Fruit fly (Drosophila melanogaster) whole organism, prepupa: Measurements from ENCODE around the gene CG14659.

Source experiments
- Blimp-1 ChIP-seq: fragments of 200-800 bp; sonication (Bioruptor generic); optimal IDR thresholded peaks from 3 replicates; lab custom pipeline; 2017; ENCODE audit warnings: missing biosample characterization, missing genetic modification characterization, mild to moderate bottlenecking, moderate library complexity, missing genetic modification reagents
- CG10631 ChIP-seq: fragments of 200-800 bp; sonication (Bioruptor generic); optimal IDR thresholded peaks from 2 replicates; lab custom pipeline; 2016; ENCODE audit warnings: missing biosample characterization, missing genetic modification characterization
- CG10669 ChIP-seq: fragments of 200-800 bp; sonication (Bioruptor generic); optimal IDR thresholded peaks from 3 replicates; lab custom pipeline; 2018; ENCODE audit warnings: missing biosample characterization, mild to moderate bottlenecking, missing genetic modification characterization, moderate library complexity
- CG11294 ChIP-seq: fragments of 200-800 bp; sonication (Bioruptor generic); IDR thresholded peaks from 2 replicates; pipeline ENCODE4 v1.3.6; 2022; ENCODE audit warnings: missing biosample characterization, missing genetic modification characterization
- CG11762 ChIP-seq: fragments of 200-800 bp; sonication (Bioruptor generic); optimal IDR thresholded peaks from 3 replicates; lab custom pipeline; 2016; ENCODE audit warnings: missing biosample characterization, missing genetic modification characterization; ENCODE audit not compliant: insufficient read depth
- CG11902 ChIP-seq: fragments of 200-800 bp; sonication (Bioruptor generic); optimal IDR thresholded peaks from 3 replicates; lab custom pipeline; 2016; ENCODE audit warnings: missing biosample characterization, missing genetic modification characterization
- CG15336 ChIP-seq: fragments of 200-800 bp; sonication (Bioruptor generic); IDR thresholded peaks from 2 replicates; pipeline ENCODE4 v1.3.6; 2022; ENCODE audit warnings: missing biosample characterization, missing genetic modification characterization
- CG1621 ChIP-seq: fragments of 200-800 bp; sonication (Bioruptor generic); optimal IDR thresholded peaks from 3 replicates; lab custom pipeline; 2018; ENCODE audit warnings: missing biosample characterization, mild to moderate bottlenecking, missing genetic modification characterization
- CG16779 ChIP-seq: fragments of 200-800 bp; sonication (Bioruptor generic); optimal IDR thresholded peaks from 3 replicates; lab custom pipeline; 2017; ENCODE audit warnings: missing biosample characterization, mild to moderate bottlenecking, missing genetic modification characterization
- CG3032 ChIP-seq: fragments of 200-800 bp; optimal IDR thresholded peaks from 2 replicates; lab custom pipeline; 2019; ENCODE audit warnings: missing biosample characterization, mild to moderate bottlenecking, missing genetic modification characterization, moderate library complexity
- CG31627 ChIP-seq: fragments of 200-800 bp; sonication (Bioruptor generic); optimal IDR thresholded peaks from 3 replicates; lab custom pipeline; 2016; ENCODE audit warnings: missing biosample characterization, missing genetic modification characterization
- CG34406 ChIP-seq: fragments of 200-800 bp; sonication (Bioruptor generic); optimal IDR thresholded peaks from 3 replicates; lab custom pipeline; 2016; ENCODE audit warnings: missing biosample characterization, missing genetic modification characterization
- CG3919 ChIP-seq: fragments of 200-800 bp; sonication (Bioruptor generic); optimal IDR thresholded peaks from 3 replicates; lab custom pipeline; 2016; ENCODE audit warnings: missing biosample characterization, missing genetic modification characterization
- CG6163 ChIP-seq: fragments of 200-800 bp; sonication (Bioruptor generic); IDR thresholded peaks from 3 replicates; pipeline ENCODE4 v1.3.6; 2022; ENCODE audit warnings: missing biosample characterization, missing genetic modification characterization
- CG6276 ChIP-seq: fragments of 200-800 bp; sonication (Bioruptor generic); optimal IDR thresholded peaks from 2 replicates; lab custom pipeline; 2017; ENCODE audit warnings: missing biosample characterization, mild to moderate bottlenecking, missing genetic modification characterization
- CG6792 ChIP-seq: fragments of 200-800 bp; sonication (Bioruptor generic); optimal IDR thresholded peaks from 3 replicates; lab custom pipeline; 2016; ENCODE audit warnings: missing biosample characterization, missing genetic modification characterization
- CG6854 ChIP-seq: fragments of 200-800 bp; sonication (Bioruptor generic); optimal IDR thresholded peaks from 2 replicates; lab custom pipeline; 2017; ENCODE audit warnings: missing biosample characterization, mild to moderate bottlenecking, missing genetic modification characterization
- CG7368 ChIP-seq: fragments of 200-800 bp; sonication (Bioruptor generic); optimal IDR thresholded peaks from 3 replicates; lab custom pipeline; 2016; ENCODE audit warnings: missing biosample characterization, missing genetic modification characterization
- CG8119 ChIP-seq: fragments of 200-800 bp; sonication (Bioruptor generic); IDR thresholded peaks from 3 replicates; pipeline ENCODE4 v1.3.6; 2022; ENCODE audit warnings: missing biosample characterization, missing genetic modification characterization
- CG8319 ChIP-seq: fragments of 200-800 bp; sonication (Bioruptor generic); optimal IDR thresholded peaks from 3 replicates; lab custom pipeline; 2016; ENCODE audit warnings: missing biosample characterization, missing genetic modification characterization
- CG8632 ChIP-seq: fragments of 200-800 bp; sonication (Bioruptor generic); optimal IDR thresholded peaks from 3 replicates; lab custom pipeline; 2016; ENCODE audit warnings: missing biosample characterization, missing genetic modification characterization
- Eip75B ChIP-seq: fragments of 200-800 bp; sonication (Bioruptor generic); optimal IDR thresholded peaks from 3 replicates; lab custom pipeline; 2016; ENCODE audit warnings: missing biosample characterization, missing genetic modification characterization
- Eip78C ChIP-seq: fragments of 200-800 bp; sonication (Bioruptor generic); peaks from one replicate; lab custom pipeline; 2016; ENCODE audit warnings: missing biosample characterization, missing genetic modification characterization
- Ets21C ChIP-seq: fragments of 200-800 bp; sonication (Bioruptor generic); optimal IDR thresholded peaks from 3 replicates; lab custom pipeline; 2016; ENCODE audit warnings: missing biosample characterization, missing genetic modification characterization
- Ets96B ChIP-seq: fragments of 200-800 bp; optimal IDR thresholded peaks from 2 replicates; lab custom pipeline; 2019; ENCODE audit warnings: missing biosample characterization, mild to moderate bottlenecking, missing genetic modification characterization, moderate library complexity
- Met ChIP-seq: fragments of 200-800 bp; sonication (Bioruptor generic); optimal IDR thresholded peaks from 3 replicates; lab custom pipeline; 2016; ENCODE audit warnings: missing biosample characterization, missing genetic modification characterization
- Sox102F ChIP-seq: fragments of 200-800 bp; sonication (Bioruptor generic); optimal IDR thresholded peaks from 2 replicates; lab custom pipeline; 2016; ENCODE audit warnings: missing biosample characterization, mild to moderate bottlenecking, missing genetic modification characterization
- Sox14 ChIP-seq: fragments of 200-800 bp; sonication (Bioruptor generic); optimal IDR thresholded peaks from 3 replicates; lab custom pipeline; 2016; ENCODE audit warnings: missing biosample characterization, missing genetic modification characterization
- Sox15 ChIP-seq: fragments of 200-800 bp; sonication (Bioruptor generic); optimal IDR thresholded peaks from 3 replicates; lab custom pipeline; 2016; ENCODE audit warnings: missing biosample characterization, missing genetic modification characterization
- acj6 ChIP-seq: fragments of 200-800 bp; sonication (Bioruptor generic); optimal IDR thresholded peaks from 3 replicates; lab custom pipeline; 2016; ENCODE audit warnings: missing biosample characterization, missing genetic modification characterization
- cyc ChIP-seq: fragments of 200-800 bp; sonication (Bioruptor generic); optimal IDR thresholded peaks from 3 replicates; lab custom pipeline; 2016; ENCODE audit warnings: missing biosample characterization, missing genetic modification characterization
- dac ChIP-seq: fragments of 200-800 bp; sonication (Bioruptor generic); optimal IDR thresholded peaks from 2 replicates; lab custom pipeline; 2017; ENCODE audit warnings: missing biosample characterization, mild to moderate bottlenecking, missing genetic modification characterization
- fd85E ChIP-seq: fragments of 200-800 bp; sonication (Bioruptor generic); optimal IDR thresholded peaks from 3 replicates; lab custom pipeline; 2016; ENCODE audit warnings: missing biosample characterization, missing genetic modification characterization
- fkh ChIP-seq: fragments of 200-800 bp; sonication (Bioruptor generic); optimal IDR thresholded peaks from 3 replicates; lab custom pipeline; 2017; ENCODE audit warnings: missing biosample characterization, mild to moderate bottlenecking, missing genetic modification characterization, moderate library complexity
- net ChIP-seq: fragments of 200-800 bp; sonication (Bioruptor generic); optimal IDR thresholded peaks from 3 replicates; lab custom pipeline; 2016; ENCODE audit warnings: missing biosample characterization, missing genetic modification characterization
- salr ChIP-seq, 2 experiments: fragments of 200-800 bp; sonication (Bioruptor generic); optimal IDR thresholded peaks; 3 replicates each; lab custom pipeline; 2016 to 2018; ENCODE audit warnings: missing biosample characterization in 2 of 2, missing genetic modification characterization in 2 of 2, mild to moderate bottlenecking in 1 of 2
- svp ChIP-seq: fragments of 200-800 bp; sonication (Bioruptor generic); peaks from one replicate; lab custom pipeline; 2016; ENCODE audit warnings: missing biosample characterization, missing genetic modification characterization
- topi ChIP-seq: fragments of 200-800 bp; sonication (Bioruptor generic); optimal IDR thresholded peaks from 3 replicates; lab custom pipeline; 2016; ENCODE audit warnings: missing biosample characterization, missing genetic modification characterization

Gene CG14659

DNA sequence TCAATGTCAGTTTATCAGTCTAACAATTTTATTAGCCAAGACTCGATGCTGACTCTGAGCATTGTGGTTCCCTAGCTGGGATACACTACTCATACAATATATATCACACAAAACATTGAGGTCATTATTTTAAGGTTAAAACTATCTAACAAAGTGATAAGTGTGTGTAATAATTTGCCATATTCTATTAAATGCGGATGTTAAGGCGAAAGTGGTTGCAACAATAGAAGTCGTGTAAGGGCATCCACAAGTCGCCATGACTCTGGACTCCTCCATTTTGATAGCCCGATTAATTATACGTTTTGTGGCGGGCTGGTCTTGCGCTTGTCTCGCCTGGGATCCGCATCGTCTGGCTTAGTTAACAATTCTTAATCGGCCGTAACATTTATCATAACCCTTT is 15.7 kb upstream of the CG14659 start:
- TF ChIP-seq CG3919 = no peak
- no peak for TF ChIP-seq CG31627 (GFP tag; lab: Kevin White, UChicago)

DNA sequence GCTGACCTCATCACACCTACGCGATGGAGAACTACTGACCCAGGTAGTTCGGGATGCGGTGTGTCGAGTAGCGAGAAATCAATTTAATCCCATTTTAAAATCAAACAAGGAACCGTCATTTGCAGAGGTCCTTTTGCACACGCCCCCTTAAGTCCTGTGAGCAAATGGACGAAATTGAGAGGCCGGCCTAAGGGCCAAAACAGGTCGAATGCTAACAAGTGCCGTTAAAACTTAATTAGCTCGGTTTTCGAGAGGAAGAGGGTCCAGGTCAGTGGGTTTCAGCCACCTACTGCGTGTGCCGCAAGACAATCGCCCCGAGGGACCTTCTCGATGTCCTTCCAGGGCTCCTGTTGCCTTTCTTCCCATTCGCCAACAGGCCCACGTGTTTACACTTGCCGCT is 15.1 kb upstream of the CG14659 start:
- TF ChIP-seq CG8632 (GFP tag; lab: Kevin White, UChicago) = no peak
- no peak for TF ChIP-seq CG11762 (GFP tag; lab: Kevin White, UChicago)
- TF ChIP-seq CG6792 (GFP tag; lab: Kevin White, UChicago) = no peak
- no peak for TF ChIP-seq CG6163 (GFP tag; lab: Robert Waterston, UW)
- no peak for TF ChIP-seq fkh (GFP tag; lab: Kevin White, UChicago)
- no peak for TF ChIP-seq CG11294 (GFP tag; lab: Robert Waterston, UW)
- TF ChIP-seq CG34406 (GFP tag; lab: Kevin White, UChicago) = no peak
- no peak for TF ChIP-seq CG6276 (GFP tag; lab: Kevin White, UChicago)
- no peak for TF ChIP-seq Blimp-1 (GFP tag; lab: Kevin White, UChicago)
- TF ChIP-seq CG31627 (GFP tag; lab: Kevin White, UChicago) = no peak
- TF ChIP-seq CG6854 (GFP tag; lab: Kevin White, UChicago) = no peak
- TF ChIP-seq topi (GFP tag; lab: Kevin White, UChicago) = no peak
- TF ChIP-seq CG15336 (GFP tag; lab: Robert Waterston, UW) = no peak
- no peak for TF ChIP-seq Eip75B (GFP tag; lab: Kevin White, UChicago)
- no peak for TF ChIP-seq CG8319 (GFP tag; lab: Kevin White, UChicago)
- TF ChIP-seq CG16779 = no peak
- no peak for TF ChIP-seq CG10669 (GFP tag; lab: Kevin White, UChicago)
- no peak for TF ChIP-seq Met (GFP tag; lab: Kevin White, UChicago)

DNA sequence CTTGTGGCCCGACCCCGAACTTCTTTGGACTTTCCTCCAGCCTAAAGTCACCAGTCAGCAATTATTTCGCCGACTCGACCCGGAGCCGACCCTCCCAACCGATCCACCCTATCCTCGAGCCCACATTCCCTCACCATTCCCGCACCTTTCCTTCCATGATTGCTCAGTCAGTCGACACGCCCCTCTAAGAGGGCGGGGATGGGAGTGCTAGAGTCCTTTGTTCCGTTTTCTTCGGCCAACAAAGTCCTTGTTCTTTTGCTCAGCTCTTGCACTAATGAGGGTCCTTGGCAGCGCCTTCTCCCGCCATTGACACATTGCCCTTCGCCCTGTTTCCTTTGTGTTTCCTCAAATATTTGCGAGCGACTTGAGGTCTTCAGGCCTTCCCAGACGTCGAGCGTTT is 14.3 kb upstream of the CG14659 start:
- TF ChIP-seq CG10631 (GFP tag; lab: Kevin White, UChicago) = no peak

DNA sequence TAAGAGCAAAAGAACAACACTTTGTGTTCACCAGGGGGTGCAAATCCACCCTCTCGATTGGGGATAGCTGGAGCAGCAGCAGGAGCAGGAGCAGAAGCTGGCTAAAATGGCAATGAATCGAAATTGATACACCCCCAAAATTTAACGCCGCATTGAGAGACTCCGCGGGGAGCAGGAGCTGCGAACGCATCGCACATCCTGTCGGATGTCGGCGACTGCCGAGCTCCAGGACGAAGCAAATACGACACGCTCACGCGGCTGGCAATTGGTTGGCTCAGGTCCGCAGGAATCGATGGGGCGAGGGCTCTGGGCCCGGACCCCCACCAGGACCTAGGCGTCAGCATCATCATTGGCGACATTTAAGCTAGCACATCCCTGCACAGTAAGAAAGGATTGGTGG is 11.9 kb upstream of the CG14659 start:
- TF ChIP-seq Sox14 (GFP tag; lab: Kevin White, UChicago) (no peak), cyc (GFP tag; lab: Kevin White, UChicago) (no peak), CG10669 (GFP tag; lab: Kevin White, UChicago) (no peak), CG11902 (GFP tag; lab: Kevin White, UChicago) (no peak), CG7368 (GFP tag; lab: Kevin White, UChicago) (no peak), dac (GFP tag; lab: Kevin White, UChicago) (no peak), Eip78C (GFP tag; lab: Kevin White, UChicago) (no peak), Blimp-1 (GFP tag; lab: Kevin White, UChicago) (no peak), CG3032 (tag; lab: Kevin White, UChicago) (no peak), fd85E (GFP tag; lab: Kevin White, UChicago) (no peak), Ets21C (GFP tag; lab: Kevin White, UChicago) (no peak), CG6792 (GFP tag; lab: Kevin White, UChicago) (no peak), CG34406 (GFP tag; lab: Kevin White, UChicago) (no peak)

DNA sequence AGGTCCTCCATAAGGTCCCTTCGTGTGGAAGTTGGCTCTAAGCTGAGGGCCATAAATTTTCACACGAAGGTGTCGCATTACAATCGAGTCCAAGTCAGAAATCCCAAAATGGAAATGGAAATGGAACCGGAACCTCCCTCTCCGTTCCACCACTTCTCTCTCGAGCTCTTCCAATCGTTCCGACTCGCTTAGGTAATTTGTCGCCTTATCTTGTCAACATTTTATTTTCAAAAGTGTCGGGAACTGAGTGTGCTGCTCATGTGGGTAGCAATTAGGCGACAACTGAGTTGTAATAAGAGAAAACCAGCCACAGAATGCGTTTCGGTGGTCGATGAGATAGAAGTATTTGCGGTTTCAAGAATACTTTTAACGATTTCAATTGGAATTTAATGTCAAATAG is 9.7 kb upstream of the CG14659 start:
- no peak for TF ChIP-seq acj6 (GFP tag; lab: Kevin White, UChicago)
- no peak for TF ChIP-seq CG7368 (GFP tag; lab: Kevin White, UChicago)
- no peak for TF ChIP-seq CG8119 (GFP tag; lab: Robert Waterston, UW)
- TF ChIP-seq svp (GFP tag; lab: Kevin White, UChicago) = no peak
- TF ChIP-seq Sox102F = no peak
- no peak for TF ChIP-seq Ets21C (GFP tag; lab: Kevin White, UChicago)
- TF ChIP-seq salr (GFP tag; optimal IDR thresholded peaks at IDR 0.05; lab: Kevin White, UChicago) = no peak
- TF ChIP-seq CG1621 = no peak
- TF ChIP-seq Sox14 (GFP tag; lab: Kevin White, UChicago) = no peak
- TF ChIP-seq Ets96B = no peak
- no peak for TF ChIP-seq Sox15 (GFP tag; lab: Kevin White, UChicago)
- TF ChIP-seq CG11294 (GFP tag; lab: Robert Waterston, UW) = no peak
- no peak for TF ChIP-seq topi (GFP tag; lab: Kevin White, UChicago)
- no peak for TF ChIP-seq cyc (GFP tag; lab: Kevin White, UChicago)
- no peak for TF ChIP-seq net
- TF ChIP-seq CG6276 (GFP tag; lab: Kevin White, UChicago) = no peak
- no peak for TF ChIP-seq CG11902 (GFP tag; lab: Kevin White, UChicago)
- TF ChIP-seq, all 60 proteins: peak for 0
